Fruit fly (Drosophila melanogaster) whole organism, embryonic: ENCODE data around the gene Irbp.

Source experiments
- Atf-2 ChIP-seq: fragments of 200-800 bp; sonication (Bioruptor generic); optimal IDR thresholded peaks from 2 replicates; lab custom pipeline; 2016; ENCODE audit warnings: missing biosample characterization, missing genetic modification characterization
- Bdp1 ChIP-seq: fragments of 200-800 bp; sonication (Bioruptor generic); optimal IDR thresholded peaks from 3 replicates; lab custom pipeline; 2016; ENCODE audit warnings: missing biosample characterization, missing genetic modification characterization
- Bteb2 ChIP-seq: fragments of 200-800 bp; sonication (Bioruptor generic); optimal IDR thresholded peaks from 2 replicates; lab custom pipeline; 2016; ENCODE audit warnings: missing biosample characterization, missing genetic modification characterization
- CG10274 ChIP-seq: fragments of 200-800 bp; sonication (Bioruptor generic); optimal IDR thresholded peaks from 3 replicates; lab custom pipeline; 2017; ENCODE audit warnings: missing biosample characterization, mild to moderate bottlenecking, missing genetic modification characterization
- CG10321 ChIP-seq: fragments of 200-800 bp; sonication (Bioruptor generic); IDR thresholded peaks from 2 replicates; pipeline ENCODE4 v1.3.6; 2022; ENCODE audit warnings: missing biosample characterization, missing genetic modification characterization
- CG11247 ChIP-seq: fragments of 200-800 bp; sonication (Bioruptor generic); IDR thresholded peaks from 2 replicates; pipeline ENCODE4 v1.3.6; 2022; ENCODE audit warnings: missing biosample characterization, missing genetic modification characterization
- CG11560 ChIP-seq: fragments of 200-800 bp; sonication (Bioruptor generic); IDR thresholded peaks from 3 replicates; pipeline ENCODE4 v1.3.6; 2022; ENCODE audit warnings: missing biosample characterization, missing genetic modification characterization
- CG11723 ChIP-seq: fragments of 200-800 bp; sonication (Bioruptor generic); optimal IDR thresholded peaks from 2 replicates; lab custom pipeline; 2017; ENCODE audit warnings: missing biosample characterization, mild to moderate bottlenecking, missing genetic modification characterization
- CG12219 ChIP-seq: fragments of 200-800 bp; sonication (Bioruptor generic); optimal IDR thresholded peaks from 3 replicates; lab custom pipeline; 2018; ENCODE audit warnings: missing biosample characterization, mild to moderate bottlenecking, missing genetic modification characterization
- CG12744 ChIP-seq: fragments of 200-800 bp; sonication (Bioruptor generic); optimal IDR thresholded peaks from 2 replicates; lab custom pipeline; 2016; ENCODE audit warnings: missing biosample characterization, missing genetic modification characterization
- CG14860 ChIP-seq: fragments of 200-800 bp; sonication (Bioruptor generic); IDR thresholded peaks from 3 replicates; pipeline ENCODE4 v1.3.6; 2022; ENCODE audit warnings: missing biosample characterization, missing genetic modification characterization; ENCODE audit not compliant: partially characterized antibody
- CG15011 ChIP-seq: fragments of 200-800 bp; sonication (Bioruptor generic); optimal IDR thresholded peaks from 3 replicates; lab custom pipeline; 2018; ENCODE audit warnings: missing biosample characterization, mild to moderate bottlenecking, missing genetic modification characterization
- CG1647 ChIP-seq: fragments of 200-800 bp; sonication (Bioruptor generic); optimal IDR thresholded peaks from 3 replicates; lab custom pipeline; 2016; ENCODE audit warnings: missing biosample characterization, missing genetic modification characterization
- CG17186 ChIP-seq: fragments of 200-800 bp; sonication (Bioruptor generic); optimal IDR thresholded peaks from 3 replicates; lab custom pipeline; 2017; ENCODE audit warnings: missing biosample characterization, missing genetic modification reagents, missing genetic modification characterization
- CG17802 ChIP-seq: fragments of 200-800 bp; sonication (Bioruptor generic); optimal IDR thresholded peaks from 2 replicates; lab custom pipeline; 2018; ENCODE audit warnings: missing biosample characterization, mild to moderate bottlenecking, missing genetic modification characterization, moderate library complexity
- CG18011 ChIP-seq: fragments of 200-800 bp; sonication (Bioruptor generic); optimal IDR thresholded peaks from 2 replicates; lab custom pipeline; 2017; ENCODE audit warnings: missing biosample characterization, missing genetic modification characterization, mild to moderate bottlenecking, moderate library complexity, missing genotype
- CG2120 ChIP-seq: fragments of 200-800 bp; sonication (Bioruptor generic); optimal IDR thresholded peaks from 3 replicates; lab custom pipeline; 2016; ENCODE audit warnings: missing biosample characterization, missing genetic modification characterization
- CG2199 ChIP-seq: fragments of 200-800 bp; sonication (Bioruptor generic); IDR thresholded peaks from 3 replicates; pipeline ENCODE4 v1.3.6; 2022; ENCODE audit warnings: missing biosample characterization, missing genetic modification characterization
- CG4707 ChIP-seq: fragments of 200-800 bp; sonication (Bioruptor generic); optimal IDR thresholded peaks from 2 replicates; lab custom pipeline; 2018; ENCODE audit warnings: missing biosample characterization, mild to moderate bottlenecking, missing genetic modification characterization, moderate library complexity
- CG4730 ChIP-seq: fragments of 200-800 bp; sonication (Bioruptor generic); IDR thresholded peaks from 2 replicates; pipeline ENCODE4 v1.3.6; 2022; ENCODE audit warnings: missing biosample characterization, missing genetic modification characterization
- CG7745 ChIP-seq: fragments of 200-800 bp; sonication (Bioruptor generic); optimal IDR thresholded peaks from 2 replicates; lab custom pipeline; 2018; ENCODE audit warnings: missing biosample characterization, mild to moderate bottlenecking, missing genetic modification characterization, moderate library complexity
- CG9215 ChIP-seq: fragments of 200-800 bp; sonication (Bioruptor generic); IDR thresholded peaks from 2 replicates; pipeline ENCODE4 v1.3.6; 2022; ENCODE audit warnings: missing biosample characterization, missing genetic modification characterization
- CrebB ChIP-seq: fragments of 200-800 bp; sonication (Bioruptor generic); optimal IDR thresholded peaks from 3 replicates; lab custom pipeline; 2018; ENCODE audit warnings: missing biosample characterization, mild to moderate bottlenecking, missing genetic modification characterization
- Deaf1 ChIP-seq: fragments of 200-800 bp; optimal IDR thresholded peaks from 3 replicates; lab custom pipeline; 2019; ENCODE audit warnings: missing biosample characterization, mild to moderate bottlenecking, missing genetic modification characterization, moderate library complexity
- Dref ChIP-seq: fragments of 200-800 bp; sonication (Bioruptor generic); IDR thresholded peaks from 2 replicates; pipeline ENCODE4 v1.3.6; 2022; ENCODE audit warnings: missing biosample characterization, missing genetic modification characterization
- Eip74EF ChIP-seq, 2 experiments: fragments of 200-800 bp in 1 of 2; fragments of >200 bp in 1 of 2; sonication (Bioruptor generic) in 1 of 2; optimal IDR thresholded peaks; 2 replicates each; lab custom pipeline; 2017 to 2019; ENCODE audit warnings: missing biosample characterization in 2 of 2, missing genetic modification characterization in 2 of 2, mild to moderate bottlenecking in 1 of 2, moderate library complexity in 1 of 2
- GATAe ChIP-seq: fragments of 200-800 bp; sonication (Bioruptor generic); conservative IDR thresholded peaks from 2 replicates; pipeline ENCODE4 v1.3.6; 2022; ENCODE audit warnings: missing biosample characterization, missing genetic modification characterization
- H15 ChIP-seq: fragments of 200-800 bp; sonication (Bioruptor generic); IDR thresholded peaks from 3 replicates; pipeline ENCODE4 v1.3.6; 2022; ENCODE audit warnings: missing biosample characterization, missing genetic modification characterization
- HmgD ChIP-seq: fragments of 200-800 bp; sonication (Bioruptor generic); optimal IDR thresholded peaks from 3 replicates; lab custom pipeline; 2016; ENCODE audit warnings: missing biosample characterization, missing genetic modification characterization
- Hr39 ChIP-seq: fragments of >200 bp; optimal IDR thresholded peaks from 2 replicates; lab custom pipeline; 2017
- Med ChIP-seq: fragments of 200-800 bp; sonication (Bioruptor generic); peaks from one replicate; lab custom pipeline; 2016; ENCODE audit warnings: missing biosample characterization, missing genetic modification characterization, mild to moderate bottlenecking, inconsistent platforms, moderate library complexity
- Tbp ChIP-seq: fragments of >200 bp; optimal IDR thresholded peaks from 2 replicates; lab custom pipeline; 2018; ENCODE audit warnings: missing biosample characterization, missing genetic modification characterization
- Vsx1 ChIP-seq: fragments of 200-800 bp; sonication (Bioruptor generic); optimal IDR thresholded peaks from 2 replicates; lab custom pipeline; 2017; ENCODE audit warnings: missing biosample characterization, mild to moderate bottlenecking, missing genetic modification characterization, missing genetic modification reagents
- YL-1 ChIP-seq: fragments of 200-800 bp; sonication (Bioruptor generic); optimal IDR thresholded peaks from 3 replicates; lab custom pipeline; 2017; ENCODE audit warnings: missing biosample characterization, mild to moderate bottlenecking, missing genetic modification characterization
- bab2 ChIP-seq: fragments of 200-800 bp; sonication (Bioruptor generic); optimal IDR thresholded peaks from 2 replicates; lab custom pipeline; 2016; ENCODE audit warnings: missing biosample characterization, missing genetic modification characterization
- chn ChIP-seq: fragments of 200-800 bp; sonication (Bioruptor generic); optimal IDR thresholded peaks from 2 replicates; lab custom pipeline; 2016; ENCODE audit warnings: missing biosample characterization, missing genetic modification characterization
- ci ChIP-seq: fragments of 200-800 bp; sonication (Bioruptor generic); IDR thresholded peaks from 3 replicates; pipeline ENCODE4 v1.3.6; 2022; ENCODE audit warnings: missing biosample characterization, missing genetic modification characterization
- gem ChIP-seq: fragments of 200-800 bp; sonication (Bioruptor generic); optimal IDR thresholded peaks from 2 replicates; lab custom pipeline; 2019; ENCODE audit warnings: missing biosample characterization, mild to moderate bottlenecking, missing genetic modification characterization, moderate library complexity
- gt ChIP-seq: fragments of 200-800 bp; sonication (Bioruptor generic); IDR thresholded peaks from 2 replicates; pipeline ENCODE4 v1.3.6; 2022; ENCODE audit warnings: missing biosample characterization, missing genetic modification characterization
- hkb ChIP-seq, 2 experiments: fragments of 200-800 bp in 1 of 2; fragments of >200 bp in 1 of 2; sonication (Bioruptor generic) in 1 of 2; IDR thresholded peaks in 1 of 2; optimal IDR thresholded peaks in 1 of 2; 2 replicates each; pipeline versions ENCODE4 v1.3.6 to Lab custom; 2017 to 2022; ENCODE audit warnings: missing biosample characterization in 1 of 2, missing genetic modification characterization in 1 of 2
- ken ChIP-seq: fragments of 200-800 bp; sonication (Bioruptor generic); IDR thresholded peaks from 3 replicates; pipeline ENCODE4 v1.3.6; 2022; ENCODE audit warnings: missing biosample characterization, missing genetic modification characterization
- kni ChIP-seq: fragments of 200-800 bp; sonication (Bioruptor generic); optimal IDR thresholded peaks from 3 replicates; lab custom pipeline; 2017; ENCODE audit warnings: mild to moderate bottlenecking, missing biosample characterization, missing genetic modification reagents, missing genetic modification characterization
- lilli ChIP-seq: fragments of 200-800 bp; sonication (Bioruptor generic); optimal IDR thresholded peaks from 3 replicates; lab custom pipeline; 2016; ENCODE audit warnings: missing biosample characterization, missing genetic modification characterization
- pfk ChIP-seq: fragments of 200-800 bp; sonication (Bioruptor generic); optimal IDR thresholded peaks from 2 replicates; lab custom pipeline; 2018; ENCODE audit warnings: missing biosample characterization, mild to moderate bottlenecking, missing genetic modification characterization, moderate library complexity
- pros ChIP-seq: fragments of 200-800 bp; sonication (Bioruptor generic); optimal IDR thresholded peaks from 3 replicates; lab custom pipeline; 2019; ENCODE audit warnings: missing biosample characterization, mild to moderate bottlenecking, missing genetic modification characterization, moderate library complexity
- psq ChIP-seq: fragments of 200-800 bp; sonication (Bioruptor generic); optimal IDR thresholded peaks from 2 replicates; lab custom pipeline; 2017; ENCODE audit warnings: missing biosample characterization, missing genetic modification characterization
- ranshi ChIP-seq: fragments of 200-800 bp; sonication (Bioruptor generic); IDR thresholded peaks from 2 replicates; pipeline ENCODE4 v1.3.6; 2022; ENCODE audit warnings: missing biosample characterization, missing genetic modification characterization
- sens-2 ChIP-seq: fragments of 200-800 bp; sonication (Bioruptor generic); IDR thresholded peaks from 2 replicates; pipeline ENCODE4 v1.3.6; 2022; ENCODE audit warnings: missing biosample characterization, missing genetic modification characterization
- shn ChIP-seq: fragments of 200-800 bp; sonication (Bioruptor generic); optimal IDR thresholded peaks from 3 replicates; lab custom pipeline; 2016; ENCODE audit warnings: missing biosample characterization, missing genetic modification characterization
- sob ChIP-seq: fragments of 200-800 bp; sonication (Bioruptor generic); IDR thresholded peaks from 2 replicates; pipeline ENCODE4 v1.3.6; 2022; ENCODE audit warnings: missing biosample characterization, missing genetic modification characterization
- stc ChIP-seq: fragments of 200-800 bp; sonication (Bioruptor generic); IDR thresholded peaks from 2 replicates; pipeline ENCODE4 v1.3.6; 2022; ENCODE audit warnings: missing biosample characterization, missing genetic modification characterization
- vnd ChIP-seq: fragments of 200-800 bp; sonication (Bioruptor generic); IDR thresholded peaks from 3 replicates; pipeline ENCODE4 v1.3.6; 2022; ENCODE audit warnings: missing biosample characterization, missing genetic modification characterization; ENCODE audit not compliant: partially characterized antibody

Gene Irbp

dm6 chr3R:11407733-11408134 lies 2.1 kb upstream of the Irbp start, which contains the start of gene mRpL40 (continued):
- no peak for TF ChIP-seq Deaf1 (tag; lab: Kevin White, UChicago)
- TF ChIP-seq HmgD: no peak
- no peak for TF ChIP-seq CG10274 (GFP tag; lab: Kevin White, UChicago)
- no peak for TF ChIP-seq Hr39 (lab: Kevin White, UChicago)
- no peak for TF ChIP-seq kni
- TF ChIP-seq CG11723: no peak
- TF ChIP-seq YL-1 (GFP tag; lab: Kevin White, UChicago): no peak
- TF ChIP-seq Bdp1 (GFP tag; lab: Kevin White, UChicago): no peak
- no peak for TF ChIP-seq CG9215
- no peak for TF ChIP-seq CG2120 (GFP tag; lab: Kevin White, UChicago)
- no peak for TF ChIP-seq ci (GFP tag; lab: Robert Waterston, UW)
- TF ChIP-seq Dref: peak; percentile 78
- 0 out of 3 replicates have a peak, but pooled peaks have one; percentile 14 for TF ChIP-seq vnd (GFP tag; lab: Robert Waterston, UW)
- no peak for TF ChIP-seq gt (GFP tag; lab: Robert Waterston, UW)
- no peak for TF ChIP-seq pros
- TF ChIP-seq lilli (GFP tag; lab: Kevin White, UChicago): no peak
- TF ChIP-seq pfk: no peak
- TF ChIP-seq ken: no peak
- no peak for TF ChIP-seq Atf-2 (GFP tag; lab: Kevin White, UChicago)
- no peak for TF ChIP-seq ranshi (GFP tag; lab: Robert Waterston, UW)
- TF ChIP-seq CG17802 (tag; lab: Kevin White, UChicago): no peak
- TF ChIP-seq Bteb2: no peak
- TF ChIP-seq Tbp (GFP tag; lab: Kevin White, UChicago): no peak
- TF ChIP-seq Eip74EF (GFP tag; optimal IDR thresholded peaks at IDR 0.05; lab: Kevin White, UChicago): no peak
- TF ChIP-seq GATAe (GFP tag; lab: Robert Waterston, UW): no peak
- no peak for TF ChIP-seq bab2 (GFP tag; lab: Kevin White, UChicago)
- TF ChIP-seq sens-2 (GFP tag; lab: Robert Waterston, UW): no peak
- TF ChIP-seq CrebB (tag; lab: Kevin White, UChicago): no peak
- TF ChIP-seq stc (GFP tag; lab: Robert Waterston, UW): no peak
- no peak for TF ChIP-seq gem (tag; lab: Kevin White, UChicago)
- TF ChIP-seq CG12744 (GFP tag; lab: Kevin White, UChicago): no peak
- no peak for TF ChIP-seq CG4707
- no peak for TF ChIP-seq CG12219 (GFP tag; lab: Kevin White, UChicago)
- TF ChIP-seq CG17186 (GFP tag; lab: Kevin White, UChicago): no peak
- no peak for TF ChIP-seq Med
- no peak for TF ChIP-seq CG4730 (GFP tag; lab: Robert Waterston, UW)
- TF ChIP-seq CG15011 (GFP tag; lab: Kevin White, UChicago): no peak
- TF ChIP-seq psq (GFP tag; lab: Kevin White, UChicago): no peak
- TF ChIP-seq CG14860: no peak
- TF ChIP-seq sob (GFP tag; lab: Robert Waterston, UW): no peak
- TF ChIP-seq CG10321 (GFP tag; lab: Robert Waterston, UW): no peak
- TF ChIP-seq CG18011: no peak
- TF ChIP-seq CG11560 (tag; lab: Robert Waterston, UW): no peak
- no peak for TF ChIP-seq Vsx1 (GFP tag; lab: Kevin White, UChicago)
- TF ChIP-seq CG11247 (GFP tag; lab: Robert Waterston, UW): no peak
- no peak for TF ChIP-seq chn (GFP tag; lab: Kevin White, UChicago)
- no peak for TF ChIP-seq CG2199 (GFP tag; lab: Robert Waterston, UW)
- no peak for TF ChIP-seq shn (GFP tag; lab: Kevin White, UChicago)
- TF ChIP-seq hkb (optimal IDR thresholded peaks at IDR 0.05; lab: Kevin White, UChicago): no peak
- no peak for TF ChIP-seq hkb (GFP tag; IDR thresholded peaks at IDR 0.05; lab: Robert Waterston, UW)
- no peak for TF ChIP-seq H15
- TF ChIP-seq CG7745: no peak
- TF ChIP-seq CG1647 (GFP tag; lab: Kevin White, UChicago): no peak
